Worm (Caenorhabditis elegans) whole organism, young adult: Measurements from ENCODE around the gene ced-9.

ENCODE experiments used
- F10E7.11 ChIP-seq: sonication (generic microtip); optimal IDR thresholded peaks from 2 replicates; lab custom pipeline; 2017; ENCODE audit warnings: mild to moderate bottlenecking, missing genetic modification characterization, moderate library complexity, missing compliant biosample characterization
- dpff-1 ChIP-seq: sonication (generic microtip); optimal IDR thresholded peaks from 2 replicates; lab custom pipeline; 2017; ENCODE audit warnings: mild to moderate bottlenecking, missing genetic modification characterization, missing compliant biosample characterization
- hmg-20 ChIP-seq: fragments of 200-800 bp; sonication (Bioruptor generic); IDR thresholded peaks from 2 replicates; pipeline ENCODE4 v1.3.6; 2022; ENCODE audit warnings: missing genetic modification reagents, missing genetic modification characterization, missing compliant biosample characterization
- mxl-1 ChIP-seq: sonication (generic microtip); optimal IDR thresholded peaks from 2 replicates; lab custom pipeline; 2016; ENCODE audit warnings: missing genetic modification characterization, missing compliant biosample characterization
- rec-8 ChIP-seq, 2 experiments: sonication (generic microtip); optimal IDR thresholded peaks; 2 replicates each; lab custom pipeline; 2016; ENCODE audit warnings: mild to moderate bottlenecking in 2 of 2, missing genetic modification characterization in 2 of 2, missing genetic modification reagents in 2 of 2, missing genotype in 2 of 2, missing biosample characterization in 1 of 2, missing compliant biosample characterization in 1 of 2, moderate library complexity in 1 of 2
- unc-130 ChIP-seq: sonication (generic microtip); optimal IDR thresholded peaks from 2 replicates; lab custom pipeline; 2016; ENCODE audit warnings: missing genetic modification reagents, missing genetic modification characterization, missing compliant biosample characterization
- unc-62 ChIP-seq: fragments of 150-350 bp; optimal IDR thresholded peaks from 2 replicates; lab custom pipeline; 2014; ENCODE audit warnings: missing biosample characterization, missing genetic modification reagents, missing genetic modification characterization
- ztf-3 ChIP-seq: fragments of 200-800 bp; sonication (Bioruptor generic); optimal IDR thresholded peaks from 2 replicates; lab custom pipeline; 2018; ENCODE audit warnings: mild to moderate bottlenecking, missing genetic modification characterization, missing compliant biosample characterization

DNA sequence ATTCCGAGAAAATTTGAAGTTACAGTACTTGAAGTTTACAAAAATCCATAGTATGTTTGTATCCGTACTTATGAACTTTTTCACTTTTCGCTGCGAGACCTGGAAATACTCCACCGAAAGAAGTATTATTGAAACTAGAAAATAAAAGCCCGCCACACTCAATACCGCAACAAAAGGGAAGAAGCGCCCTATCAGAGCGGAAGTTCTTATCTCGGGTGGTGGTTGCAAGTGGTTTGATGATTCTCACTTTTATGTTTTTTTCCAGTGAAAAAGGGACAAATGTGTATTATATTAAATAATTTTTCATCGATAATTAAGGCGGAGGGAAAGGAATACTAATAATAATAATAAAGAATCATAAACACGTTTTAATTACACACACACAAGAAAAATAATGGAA lies 20.7 kb upstream of the ced-9 start:
- TF ChIP-seq dpff-1 (tag; lab: Kevin White, UChicago) (no peak), rec-8 (tag; optimal IDR thresholded peaks at IDR 0.05; lab: Kevin White, UChicago) (no peak), ztf-3 (no peak), hmg-20 (GFP tag; lab: Robert Waterston, UW) (no peak), unc-130 (GFP tag; lab: Kevin White, UChicago) (no peak), mxl-1 (tag; lab: Kevin White, UChicago) (no peak), F10E7.11 (no peak), unc-62 (GFP tag; lab: Kevin White, UChicago) (no peak)
